Fruit fly (Drosophila melanogaster): Measurements from ENCODE around the gene Andorra.

DNA sequence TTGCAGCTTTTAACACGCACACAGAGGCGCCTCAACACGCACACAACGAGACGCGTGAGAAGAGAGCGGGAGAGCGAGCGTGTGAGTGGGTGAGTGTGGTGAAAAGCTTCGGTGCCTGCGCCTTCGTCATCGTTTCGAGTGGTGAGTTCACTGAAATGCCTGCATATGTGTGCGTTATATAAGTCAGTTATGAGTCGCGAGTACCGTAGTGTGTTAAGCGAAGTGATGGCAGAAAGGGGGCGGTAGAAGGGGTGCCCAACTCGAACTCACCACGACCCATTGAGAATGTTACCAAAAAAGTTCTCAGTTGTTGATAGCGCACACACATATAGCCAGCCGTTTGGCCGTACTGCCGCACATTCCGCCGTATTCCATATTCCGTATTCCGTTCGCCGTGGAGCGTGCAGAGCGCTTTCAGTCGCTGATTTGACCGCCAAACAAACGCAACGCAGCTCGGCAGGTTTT is 24.3 kb downstream of the Andorra start, which contains the start of gene Frq1:
- no peak for TF ChIP-seq psq (optimal IDR thresholded peaks at IDR 0.05)
- no peak for TF ChIP-seq insv (optimal IDR thresholded peaks at IDR 0.05)
- TF ChIP-seq ttk (optimal IDR thresholded peaks at IDR 0.05) = no peak
- TF ChIP-seq h (optimal IDR thresholded peaks at IDR 0.05) = no peak
- no peak for TF ChIP-seq Myc (optimal IDR thresholded peaks at IDR 0.05)

Data from Kc167 (cell line).